Worm (Caenorhabditis elegans): Measurements from ENCODE around the gene daf-36.

DNA sequence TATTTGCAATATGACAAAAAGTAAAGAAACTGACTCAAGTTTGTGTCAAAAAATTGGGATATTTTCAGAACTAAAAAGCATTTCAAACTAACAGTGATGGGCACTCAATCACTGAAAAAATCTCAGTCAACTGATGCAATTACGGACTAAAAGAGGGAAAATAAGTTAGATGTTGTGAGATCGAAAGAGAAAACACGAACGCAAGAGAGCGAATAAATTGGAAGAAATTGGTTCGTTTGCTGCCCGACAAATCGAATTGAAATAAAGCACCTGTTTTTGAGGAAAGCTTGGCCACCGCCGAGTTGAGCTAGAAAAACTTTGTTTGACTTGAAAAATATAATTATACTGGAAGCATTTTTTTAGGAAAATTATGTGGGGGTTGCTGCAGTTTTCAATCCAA, 40.5 kb upstream of the daf-36 start:
- TF ChIP-seq nhr-76 (tag; optimal IDR thresholded peaks at IDR 0.05) (no peak), nhr-28 (tag; optimal IDR thresholded peaks at IDR 0.05) (no peak), daf-16 (GFP tag; optimal IDR thresholded peaks at IDR 0.05) (no peak), daf-16 (tag; optimal IDR thresholded peaks at IDR 0.05) (no peak), mxl-2 (GFP tag; conservative IDR thresholded peaks at IDR 0.05) (no peak), ama-1 (optimal IDR thresholded peaks at IDR 0.05) (no peak), nhr-25 (tag; optimal IDR thresholded peaks at IDR 0.05; ENCODE audit: borderline replicate concordance, insufficient read depth) (no peak), snpc-4 (tag; optimal IDR thresholded peaks at IDR 0.05) (no peak), ceh-82 (tag; optimal IDR thresholded peaks at IDR 0.05) (no peak), Y5F2A.4 (GFP tag; optimal IDR thresholded peaks at IDR 0.05) (no peak), nhr-6 (tag; optimal IDR thresholded peaks at IDR 0.05) (no peak)
